Worm (Caenorhabditis elegans): ENCODE measurements around the gene K09C6.2.
"Not testable (repeated sequence)": the region's sequence is repeated elsewhere in the genome, so short reads cannot be mapped to it uniquely, and the experiment has no call there.

The K09C6.2 gene

DNA sequence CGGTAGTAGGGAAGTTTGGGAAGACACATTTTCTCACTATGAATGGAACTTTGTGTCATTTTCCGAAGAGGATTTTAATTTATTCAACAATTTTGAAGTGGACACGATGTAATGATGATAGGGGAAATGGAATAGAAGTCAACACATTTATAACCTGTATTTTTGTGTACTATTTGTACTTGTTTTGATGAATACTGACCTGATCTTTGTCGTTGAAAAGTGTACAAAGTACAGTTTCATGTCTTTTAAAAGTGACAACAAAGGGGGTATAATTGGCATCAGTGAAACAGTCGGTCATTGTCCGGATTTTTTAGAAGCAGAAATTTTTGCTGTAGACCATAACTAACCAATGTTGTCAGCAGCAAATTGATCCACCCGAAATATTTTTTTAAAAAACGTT is 32.6 kb downstream of the K09C6.2 start, which contains the start of gene T02B11.6:
T02B11.6 (minus strand) TSS at position 101 of the 400 bp plus-strand sequence.
- TF ChIP-seq F13C5.2 (tag; optimal IDR thresholded peaks at IDR 0.05) = no peak
- TF ChIP-seq hmbx-1 (tag; optimal IDR thresholded peaks at IDR 0.05) = no peak

DNA sequence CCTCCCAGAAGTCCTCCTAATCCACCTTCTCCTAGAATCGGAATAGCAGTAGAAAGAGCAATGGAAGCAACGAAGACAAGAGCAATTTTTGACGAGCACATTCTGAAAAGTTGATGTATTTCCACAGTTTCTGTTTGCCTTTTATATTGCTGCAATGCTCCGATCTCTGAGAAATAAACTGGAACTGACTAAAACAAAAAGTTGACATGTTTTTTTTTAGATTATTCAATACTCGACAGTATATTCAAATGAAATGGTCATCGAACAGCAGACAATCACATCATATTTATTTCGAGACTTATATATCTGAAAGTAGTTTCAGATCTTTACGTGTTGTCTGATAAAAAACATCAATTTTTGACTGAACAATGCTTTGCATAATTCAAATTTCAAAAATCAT is 33.8 kb downstream of the K09C6.2 start, which contains the start of gene srlf-21:
srlf-21 (minus strand) TSS at position 101 of the 400 bp plus-strand sequence.
- TF ChIP-seq hnd-1 (tag; optimal IDR thresholded peaks at IDR 0.05) = no peak

DNA sequence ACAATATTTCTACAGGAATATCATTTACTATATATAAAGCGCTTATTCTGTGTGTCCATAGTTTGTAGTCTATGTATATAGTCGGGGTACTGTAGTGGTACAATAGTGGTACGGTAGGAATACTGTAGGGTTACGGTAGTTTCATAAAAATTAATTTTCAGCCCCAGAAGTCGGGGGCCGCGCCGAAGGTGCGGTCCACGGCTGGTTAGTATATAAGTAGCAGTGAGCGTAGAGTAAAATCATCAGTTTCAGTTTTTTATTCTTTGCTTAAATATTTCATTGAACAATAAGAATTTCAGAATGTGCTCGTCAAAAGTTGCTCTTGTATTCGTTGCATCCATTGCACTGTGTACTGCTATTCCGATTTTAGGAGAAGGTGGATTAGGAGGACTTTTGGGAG is 34.2 kb downstream of the K09C6.2 start, which contains the start of gene srlf-22:
srlf-22 (plus strand) TSS at position 301 of the 400 bp plus-strand sequence.
- not testable (repeated sequence) for TF ChIP-seq tra-4 (tag; optimal IDR thresholded peaks at IDR 0.05); tbx-37 (GFP tag; conservative IDR thresholded peaks at IDR 0.05); ceh-36 (tag; optimal IDR thresholded peaks at IDR 0.05)

DNA sequence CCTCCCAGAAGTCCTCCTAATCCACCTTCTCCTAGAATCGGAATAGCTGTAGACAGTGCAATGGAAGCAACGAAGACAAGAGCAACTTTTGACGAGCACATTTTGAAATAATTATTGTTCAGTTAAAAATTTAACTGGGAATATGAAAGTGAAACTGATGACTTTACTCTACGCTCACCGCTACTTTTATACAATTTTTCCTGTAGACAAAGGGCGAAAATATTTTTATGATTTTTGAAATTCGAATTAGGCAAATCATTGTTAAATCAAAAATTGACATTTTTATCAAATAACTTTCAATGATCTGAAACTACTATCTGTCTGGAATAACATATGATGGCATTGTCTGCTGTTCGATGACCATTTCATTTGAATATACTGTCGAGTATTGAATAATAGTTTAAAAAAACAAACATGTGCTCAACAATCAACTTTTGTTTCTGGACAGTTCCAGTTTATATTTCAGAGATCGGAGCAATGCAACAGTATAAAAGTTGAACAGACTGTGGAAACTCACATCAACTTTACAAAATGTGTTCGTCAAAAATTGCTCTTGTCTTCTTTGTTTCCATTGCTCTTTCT is 36.9 kb downstream of the K09C6.2 start, which contains the start of the genes srlf-23 and srlf-20:
srlf-23 (minus strand) TSS at position 101 of the 582 bp plus-strand sequence.
srlf-20 (plus strand) TSS at position 532 of the 582 bp plus-strand sequence.
- TF ChIP-seq tbx-11 (GFP tag; IDR thresholded peaks at IDR 0.05) (no peak), flt-1 (GFP tag; IDR thresholded peaks at IDR 0.05) (no peak), hmg-4 (GFP tag; optimal IDR thresholded peaks at IDR 0.05) (no peak), aly-1 (tag; optimal IDR thresholded peaks at IDR 0.05) (no peak), ama-1 (optimal IDR thresholded peaks at IDR 0.05) (no peak), B0310.2 (tag; optimal IDR thresholded peaks at IDR 0.05) (no peak), tra-4 (tag; optimal IDR thresholded peaks at IDR 0.05) (no peak), ceh-36 (tag; optimal IDR thresholded peaks at IDR 0.05) (no peak), pes-1 (GFP tag; IDR thresholded peaks at IDR 0.05) (no peak), F13C5.2 (tag; optimal IDR thresholded peaks at IDR 0.05) (no peak), tbx-37 (GFP tag; conservative IDR thresholded peaks at IDR 0.05) (no peak), hmbx-1 (tag; optimal IDR thresholded peaks at IDR 0.05) (no peak), hnd-1 (tag; optimal IDR thresholded peaks at IDR 0.05) (no peak), ceh-13 (GFP tag; optimal IDR thresholded peaks at IDR 0.05) (no peak), ets-7 (tag; optimal IDR thresholded peaks at IDR 0.05) (no peak)

DNA sequence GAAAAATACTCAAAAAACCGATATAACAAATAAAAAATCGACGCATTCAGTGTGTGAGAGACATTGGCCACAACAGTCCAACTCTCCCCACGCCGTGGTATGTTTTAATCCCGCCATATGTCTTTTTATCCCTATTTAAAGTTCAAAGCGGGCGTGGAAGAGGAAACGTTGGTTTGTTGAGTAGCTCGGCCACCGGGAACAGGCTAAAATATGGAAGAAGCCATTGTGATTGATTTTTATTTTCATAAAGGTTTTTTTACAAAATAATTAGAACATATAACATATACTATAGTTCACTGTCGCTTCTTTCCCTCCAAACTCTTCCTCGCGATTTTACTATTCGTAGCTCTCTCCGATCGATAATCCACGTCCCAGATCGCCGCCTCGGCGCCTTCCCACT is 42.4 kb downstream of the K09C6.2 start, which contains the start of gene nas-32:
nas-32 (minus strand) TSS at position 101 of the 400 bp plus-strand sequence.
- TF ChIP-seq aly-1 (tag; optimal IDR thresholded peaks at IDR 0.05) = no peak
- no peak for TF ChIP-seq ceh-36 (tag; optimal IDR thresholded peaks at IDR 0.05)
- TF ChIP-seq scrt-1 (GFP tag; IDR thresholded peaks at IDR 0.05) = no peak
- no peak for TF ChIP-seq sea-1 (GFP tag; conservative IDR thresholded peaks at IDR 0.05)
- no peak for TF ChIP-seq hmg-4 (GFP tag; optimal IDR thresholded peaks at IDR 0.05)
- no peak for TF ChIP-seq hmbx-1 (tag; optimal IDR thresholded peaks at IDR 0.05)
- TF ChIP-seq F13C5.2 (tag; optimal IDR thresholded peaks at IDR 0.05) = no peak
- TF ChIP-seq ets-7 (tag; optimal IDR thresholded peaks at IDR 0.05) = no peak
- no peak for TF ChIP-seq pes-1 (GFP tag; IDR thresholded peaks at IDR 0.05)
- no peak for TF ChIP-seq tbx-37 (GFP tag; conservative IDR thresholded peaks at IDR 0.05)
- no peak for TF ChIP-seq tra-4 (tag; optimal IDR thresholded peaks at IDR 0.05)
- no peak for TF ChIP-seq hnd-1 (tag; optimal IDR thresholded peaks at IDR 0.05)

DNA sequence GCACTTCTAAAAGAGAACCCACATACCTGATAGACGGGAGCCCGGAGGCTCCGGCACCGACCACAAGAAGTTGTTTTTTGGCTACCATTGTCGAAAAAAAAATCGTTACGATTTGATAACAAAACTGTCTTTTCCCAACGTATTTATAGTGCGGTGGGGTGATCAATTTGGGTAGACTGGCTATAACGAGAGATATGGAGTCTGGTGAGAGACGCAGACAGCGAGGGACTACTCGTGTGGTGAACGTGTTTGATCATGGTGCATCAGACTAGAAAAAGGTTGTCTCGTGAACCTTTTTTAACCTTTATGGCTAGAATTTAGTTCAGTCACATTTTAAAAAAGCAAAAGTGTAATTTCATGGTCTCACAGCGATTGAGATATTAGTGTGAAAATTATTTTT is 46.8 kb downstream of the K09C6.2 start, which contains the start of gene fmo-5:
fmo-5 (minus strand) TSS at position 206 of the 400 bp plus-strand sequence.
- TF ChIP-seq F13C5.2 (tag; optimal IDR thresholded peaks at IDR 0.05) (no peak), ceh-36 (tag; optimal IDR thresholded peaks at IDR 0.05) (no peak), tbx-11 (GFP tag; IDR thresholded peaks at IDR 0.05) (no peak), hnd-1 (tag; optimal IDR thresholded peaks at IDR 0.05) (no peak), hmbx-1 (tag; optimal IDR thresholded peaks at IDR 0.05) (no peak), ets-7 (tag; optimal IDR thresholded peaks at IDR 0.05) (no peak), ceh-13 (GFP tag; optimal IDR thresholded peaks at IDR 0.05) (no peak), flt-1 (GFP tag; IDR thresholded peaks at IDR 0.05) (no peak), tra-4 (tag; optimal IDR thresholded peaks at IDR 0.05) (no peak), B0310.2 (tag; optimal IDR thresholded peaks at IDR 0.05) (no peak), scrt-1 (GFP tag; IDR thresholded peaks at IDR 0.05) (no peak), aly-1 (tag; optimal IDR thresholded peaks at IDR 0.05) (no peak), sea-1 (GFP tag; conservative IDR thresholded peaks at IDR 0.05) (no peak), tbx-37 (GFP tag; conservative IDR thresholded peaks at IDR 0.05) (no peak)

DNA sequence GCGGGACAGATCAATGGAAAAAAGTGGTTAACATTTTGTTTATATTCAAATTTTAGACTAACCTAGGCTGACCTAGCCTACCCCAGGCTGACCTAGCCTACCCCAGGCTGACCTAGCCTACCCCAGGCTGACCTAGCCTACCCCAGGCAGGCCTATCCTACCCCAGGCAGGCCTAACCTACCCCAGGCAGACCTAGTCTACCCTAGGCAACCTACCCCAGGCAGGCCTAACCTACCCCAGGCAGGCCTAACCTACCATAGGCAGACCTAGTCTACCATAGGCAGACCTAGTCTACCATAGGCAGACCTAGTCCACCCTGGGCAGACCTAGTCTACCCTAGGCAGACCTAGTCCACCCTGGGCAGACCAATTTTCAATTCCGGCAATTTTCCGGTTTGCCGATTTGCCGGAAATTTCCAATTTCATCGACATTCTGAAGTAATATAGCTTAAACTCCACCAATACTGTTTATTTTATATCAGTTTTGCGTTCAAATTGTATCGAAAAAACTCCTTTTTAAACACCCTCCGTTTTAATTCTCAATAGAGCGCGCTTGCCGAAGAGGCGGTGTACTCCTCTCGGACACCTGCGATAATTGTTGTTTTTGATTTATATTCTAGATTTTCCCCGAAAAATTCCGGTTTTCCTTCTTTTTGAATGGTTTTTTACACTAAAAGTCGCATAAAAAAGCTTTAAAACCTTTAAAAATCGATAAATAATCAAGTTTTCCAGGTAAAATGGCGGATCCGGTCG is 47.8 kb downstream of the K09C6.2 start, which contains the start of gene trm-2A:
trm-2A (plus strand) TSS at position 732 of the 752 bp plus-strand sequence.
- TF ChIP-seq F13C5.2 (tag; optimal IDR thresholded peaks at IDR 0.05) = peak; percentile 62
- no peak for TF ChIP-seq hmbx-1 (tag; optimal IDR thresholded peaks at IDR 0.05)
- no peak for TF ChIP-seq ama-1 (optimal IDR thresholded peaks at IDR 0.05)

DNA sequence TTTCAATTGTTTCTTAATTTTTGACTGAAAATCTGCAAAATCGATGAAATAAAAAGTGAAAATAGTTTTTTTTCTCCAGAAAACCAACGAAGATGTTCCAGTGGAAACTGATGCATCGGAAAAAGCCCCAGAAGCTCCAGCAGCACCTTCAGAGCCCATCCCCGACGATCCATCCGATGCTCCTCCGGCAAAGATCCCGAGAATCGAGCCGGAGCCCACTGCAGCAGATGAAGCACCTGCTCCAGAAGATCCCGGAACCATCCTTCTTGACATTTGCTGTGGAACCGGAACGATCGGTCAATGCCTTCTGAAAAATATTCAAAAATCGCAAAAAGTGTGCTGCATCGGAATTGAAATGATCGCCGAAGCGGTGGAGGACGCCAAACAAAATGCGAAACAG is 52.0 kb downstream of the K09C6.2 start:
- TF ChIP-seq sea-1 (GFP tag; conservative IDR thresholded peaks at IDR 0.05) (no peak), ama-1 (optimal IDR thresholded peaks at IDR 0.05) (no peak), ceh-13 (GFP tag; optimal IDR thresholded peaks at IDR 0.05) (no peak), tra-4 (tag; optimal IDR thresholded peaks at IDR 0.05) (no peak), ceh-36 (tag; optimal IDR thresholded peaks at IDR 0.05) (no peak), hmg-4 (GFP tag; optimal IDR thresholded peaks at IDR 0.05) (no peak), hnd-1 (tag; optimal IDR thresholded peaks at IDR 0.05) (no peak), F13C5.2 (tag; optimal IDR thresholded peaks at IDR 0.05) (no peak), B0310.2 (tag; optimal IDR thresholded peaks at IDR 0.05) (no peak), scrt-1 (GFP tag; IDR thresholded peaks at IDR 0.05) (no peak), pes-1 (GFP tag; IDR thresholded peaks at IDR 0.05) (no peak), hmbx-1 (tag; optimal IDR thresholded peaks at IDR 0.05) (no peak), tbx-11 (GFP tag; IDR thresholded peaks at IDR 0.05) (no peak), aly-1 (tag; optimal IDR thresholded peaks at IDR 0.05) (no peak), tbx-37 (GFP tag; conservative IDR thresholded peaks at IDR 0.05) (no peak), flt-1 (GFP tag; IDR thresholded peaks at IDR 0.05) (no peak), ets-7 (tag; optimal IDR thresholded peaks at IDR 0.05) (no peak)
